Fruit fly (Drosophila melanogaster) whole organism, embryonic: ENCODE measurements around the gene Vha16-5.

ENCODE experiments used
- Asciz ChIP-seq: fragments of 200-800 bp; sonication (Bioruptor generic); optimal IDR thresholded peaks from 2 replicates; lab custom pipeline; 2017; ENCODE audit warnings: missing biosample characterization, mild to moderate bottlenecking, missing genetic modification characterization, missing genetic modification reagents
- Awh ChIP-seq: fragments of 200-800 bp; sonication (Bioruptor generic); IDR thresholded peaks from 2 replicates; pipeline ENCODE4, ENCODE4 v1.3.6; 2022; ENCODE audit warnings: missing biosample characterization, missing genetic modification characterization
- CG10654 ChIP-seq: fragments of 200-800 bp; sonication (Bioruptor generic); optimal IDR thresholded peaks from 2 replicates; lab custom pipeline; 2016; ENCODE audit warnings: missing biosample characterization, missing genetic modification characterization
- CG10959 ChIP-seq: fragments of 200-800 bp; sonication (Bioruptor generic); IDR thresholded peaks from 2 replicates; pipeline ENCODE4 v1.3.6; 2022; ENCODE audit warnings: missing biosample characterization, missing genetic modification characterization
- CG12071 ChIP-seq: fragments of 200-800 bp; sonication (Bioruptor generic); optimal IDR thresholded peaks from 3 replicates; lab custom pipeline; 2018; ENCODE audit warnings: missing biosample characterization, mild to moderate bottlenecking, missing genetic modification characterization
- CG15696 ChIP-seq: fragments of 200-800 bp; sonication (Bioruptor generic); optimal IDR thresholded peaks from 2 replicates; lab custom pipeline; 2019; ENCODE audit warnings: missing biosample characterization, mild to moderate bottlenecking, missing genetic modification characterization, moderate library complexity
- CG1602 ChIP-seq: fragments of 200-800 bp; sonication (Bioruptor generic); optimal IDR thresholded peaks from 3 replicates; lab custom pipeline; 2016; ENCODE audit warnings: missing biosample characterization, missing genetic modification characterization
- CG16813 ChIP-seq: fragments of 200-800 bp; sonication (Bioruptor generic); IDR thresholded peaks from 3 replicates; pipeline ENCODE4 v1.3.6; 2022; ENCODE audit warnings: missing biosample characterization, missing genetic modification characterization; ENCODE audit not compliant: partially characterized antibody
- CG17186 ChIP-seq: fragments of 200-800 bp; sonication (Bioruptor generic); optimal IDR thresholded peaks from 3 replicates; lab custom pipeline; 2017; ENCODE audit warnings: missing biosample characterization, missing genetic modification reagents, missing genetic modification characterization
- CG17328 ChIP-seq: fragments of 200-800 bp; sonication (Bioruptor generic); IDR thresholded peaks from 2 replicates; pipeline ENCODE4 v1.3.6; 2022; ENCODE audit warnings: missing biosample characterization, missing genetic modification characterization
- CG17361 ChIP-seq: fragments of 200-800 bp; sonication (Bioruptor generic); IDR thresholded peaks from 3 replicates; pipeline ENCODE4 v1.3.6; 2022; ENCODE audit warnings: missing biosample characterization, missing genetic modification characterization
- CG18262 ChIP-seq: fragments of 200-800 bp; optimal IDR thresholded peaks from 3 replicates; lab custom pipeline; 2019; ENCODE audit warnings: missing biosample characterization, mild to moderate bottlenecking, missing genetic modification characterization, moderate library complexity
- CG18764 ChIP-seq: fragments of 200-800 bp; sonication (Bioruptor generic); optimal IDR thresholded peaks from 3 replicates; lab custom pipeline; 2016; ENCODE audit warnings: missing biosample characterization, missing genetic modification characterization
- CG2129 ChIP-seq: fragments of 200-800 bp; sonication (Bioruptor generic); IDR thresholded peaks from 2 replicates; pipeline ENCODE4 v1.3.6; 2022; ENCODE audit warnings: missing biosample characterization, missing genetic modification characterization; ENCODE audit not compliant: partially characterized antibody
- CG2875 ChIP-seq: fragments of 200-800 bp; sonication (Bioruptor generic); optimal IDR thresholded peaks from 2 replicates; lab custom pipeline; 2017; ENCODE audit warnings: missing biosample characterization, mild to moderate bottlenecking, missing genetic modification characterization, missing genetic modification reagents
- CG2889 ChIP-seq: fragments of 200-800 bp; sonication (Bioruptor generic); IDR thresholded peaks from 3 replicates; pipeline ENCODE4 v1.3.6; 2022; ENCODE audit warnings: missing biosample characterization, missing genetic modification characterization
- CG8281 ChIP-seq: fragments of 200-800 bp; sonication (Bioruptor generic); optimal IDR thresholded peaks from 2 replicates; lab custom pipeline; 2018; ENCODE audit warnings: missing biosample characterization, mild to moderate bottlenecking, missing genetic modification characterization, moderate library complexity
- CG8765 ChIP-seq: fragments of 200-800 bp; sonication (Bioruptor generic); IDR thresholded peaks from 2 replicates; pipeline ENCODE4 v1.3.6; 2022; ENCODE audit warnings: missing biosample characterization, missing genetic modification characterization
- CG9797 ChIP-seq: fragments of 200-800 bp; sonication (Bioruptor generic); optimal IDR thresholded peaks from 3 replicates; lab custom pipeline; 2018; ENCODE audit warnings: missing biosample characterization, mild to moderate bottlenecking, missing genetic modification characterization
- HLH54F ChIP-seq: fragments of 200-800 bp; sonication (Bioruptor generic); optimal IDR thresholded peaks from 3 replicates; lab custom pipeline; 2016; ENCODE audit warnings: missing biosample characterization, missing genetic modification characterization
- HLHmδ ChIP-seq: fragments of 200-800 bp; sonication (Bioruptor generic); optimal IDR thresholded peaks from 2 replicates; lab custom pipeline; 2018; ENCODE audit warnings: missing biosample characterization, mild to moderate bottlenecking, missing genetic modification characterization, moderate library complexity
- HmgZ ChIP-seq: fragments of 200-800 bp; sonication (Bioruptor generic); optimal IDR thresholded peaks from 2 replicates; lab custom pipeline; 2018; ENCODE audit warnings: missing biosample characterization, mild to moderate bottlenecking, missing genetic modification characterization
- Kr ChIP-seq: fragments of 200-800 bp; sonication (Bioruptor generic); optimal IDR thresholded peaks from 2 replicates; lab custom pipeline; 2017; ENCODE audit warnings: missing biosample characterization, mild to moderate bottlenecking, missing genetic modification characterization
- NK7.1 ChIP-seq: fragments of 200-800 bp; sonication (Bioruptor generic); optimal IDR thresholded peaks from 3 replicates; lab custom pipeline; 2016; ENCODE audit warnings: missing biosample characterization, missing genetic modification characterization
- Nf-YC ChIP-seq: fragments of 200-800 bp; optimal IDR thresholded peaks from 3 replicates; lab custom pipeline; 2019; ENCODE audit warnings: missing biosample characterization, mild to moderate bottlenecking, missing genetic modification characterization, moderate library complexity
- Ravus ChIP-seq: fragments of 200-800 bp; sonication (Bioruptor generic); IDR thresholded peaks from 2 replicates; pipeline ENCODE4 v1.3.6; 2022; ENCODE audit warnings: missing biosample characterization, missing genetic modification characterization
- Spps ChIP-seq: fragments of 200-800 bp; sonication (Bioruptor generic); optimal IDR thresholded peaks from 2 replicates; lab custom pipeline; 2018; ENCODE audit warnings: missing biosample characterization, mild to moderate bottlenecking, missing genetic modification characterization
- Usf ChIP-seq: fragments of 200-800 bp; sonication (Bioruptor generic); optimal IDR thresholded peaks from 2 replicates; lab custom pipeline; 2017; ENCODE audit warnings: missing genotype, missing biosample characterization, missing genetic modification characterization
- ac ChIP-seq: fragments of 200-800 bp; sonication (Bioruptor generic); optimal IDR thresholded peaks from 3 replicates; lab custom pipeline; 2017; ENCODE audit warnings: missing biosample characterization, mild to moderate bottlenecking, missing genetic modification characterization
- ash1 ChIP-seq: fragments of 200-800 bp; sonication (Bioruptor generic); optimal IDR thresholded peaks from 2 replicates; lab custom pipeline; 2018; ENCODE audit warnings: missing biosample characterization, mild to moderate bottlenecking, missing genetic modification characterization
- ato ChIP-seq: fragments of 200-800 bp; sonication (Bioruptor generic); IDR thresholded peaks from 2 replicates; pipeline ENCODE4 v1.3.6; 2022; ENCODE audit warnings: missing biosample characterization, missing genetic modification characterization; ENCODE audit not compliant: partially characterized antibody
- ci ChIP-seq: fragments of 200-800 bp; sonication (Bioruptor generic); IDR thresholded peaks from 3 replicates; pipeline ENCODE4 v1.3.6; 2022; ENCODE audit warnings: missing biosample characterization, missing genetic modification characterization
- corto ChIP-seq: fragments of 200-800 bp; sonication (Bioruptor generic); optimal IDR thresholded peaks from 2 replicates; lab custom pipeline; 2016; ENCODE audit warnings: missing biosample characterization, mild to moderate bottlenecking, missing genetic modification characterization, moderate library complexity
- crol ChIP-seq: fragments of 200-800 bp; sonication (Bioruptor generic); IDR thresholded peaks from 2 replicates; pipeline ENCODE4 v1.3.6; 2022; ENCODE audit warnings: missing biosample characterization, missing genetic modification characterization
- fd102C ChIP-seq: fragments of 200-800 bp; sonication (Bioruptor generic); optimal IDR thresholded peaks from 2 replicates; lab custom pipeline; 2018; ENCODE audit warnings: missing biosample characterization, mild to moderate bottlenecking, missing genetic modification characterization, moderate library complexity
- fd96Cb ChIP-seq: fragments of 200-800 bp; sonication (Bioruptor generic); optimal IDR thresholded peaks from 2 replicates; lab custom pipeline; 2018; ENCODE audit warnings: missing biosample characterization, mild to moderate bottlenecking, missing genetic modification characterization, moderate library complexity
- gsb-n ChIP-seq: fragments of 200-800 bp; sonication (Bioruptor generic); optimal IDR thresholded peaks from 3 replicates; lab custom pipeline; 2018; ENCODE audit warnings: missing biosample characterization, mild to moderate bottlenecking, missing genetic modification characterization
- h ChIP-seq: fragments of >200 bp; optimal IDR thresholded peaks from 2 replicates; lab custom pipeline; 2017
- hb ChIP-seq: fragments of 200-800 bp; sonication (Bioruptor generic); IDR thresholded peaks from 3 replicates; pipeline ENCODE4 v1.3.6; 2022; ENCODE audit warnings: missing biosample characterization, missing genetic modification characterization; ENCODE audit not compliant: partially characterized antibody
- ind ChIP-seq: fragments of 200-800 bp; sonication (Bioruptor generic); optimal IDR thresholded peaks from 3 replicates; lab custom pipeline; 2016; ENCODE audit warnings: missing biosample characterization, missing genetic modification characterization
- ken ChIP-seq: fragments of 200-800 bp; sonication (Bioruptor generic); IDR thresholded peaks from 3 replicates; pipeline ENCODE4 v1.3.6; 2022; ENCODE audit warnings: missing biosample characterization, missing genetic modification characterization
- pfk ChIP-seq: fragments of 200-800 bp; sonication (Bioruptor generic); optimal IDR thresholded peaks from 2 replicates; lab custom pipeline; 2018; ENCODE audit warnings: missing biosample characterization, mild to moderate bottlenecking, missing genetic modification characterization, moderate library complexity
- sug ChIP-seq: fragments of 200-800 bp; optimal IDR thresholded peaks from 2 replicates; lab custom pipeline; 2019; ENCODE audit warnings: missing biosample characterization, mild to moderate bottlenecking, missing genetic modification characterization, moderate library complexity
- twi ChIP-seq: fragments of 200-800 bp; optimal IDR thresholded peaks from 2 replicates; lab custom pipeline; 2019; ENCODE audit warnings: missing biosample characterization, mild to moderate bottlenecking, missing genetic modification characterization, moderate library complexity
- z ChIP-seq: fragments of 200-800 bp; sonication (Bioruptor generic); IDR thresholded peaks from 3 replicates; pipeline ENCODE4 v1.3.6; 2022; ENCODE audit warnings: missing biosample characterization, missing genetic modification characterization

The Vha16-5 gene

DNA sequence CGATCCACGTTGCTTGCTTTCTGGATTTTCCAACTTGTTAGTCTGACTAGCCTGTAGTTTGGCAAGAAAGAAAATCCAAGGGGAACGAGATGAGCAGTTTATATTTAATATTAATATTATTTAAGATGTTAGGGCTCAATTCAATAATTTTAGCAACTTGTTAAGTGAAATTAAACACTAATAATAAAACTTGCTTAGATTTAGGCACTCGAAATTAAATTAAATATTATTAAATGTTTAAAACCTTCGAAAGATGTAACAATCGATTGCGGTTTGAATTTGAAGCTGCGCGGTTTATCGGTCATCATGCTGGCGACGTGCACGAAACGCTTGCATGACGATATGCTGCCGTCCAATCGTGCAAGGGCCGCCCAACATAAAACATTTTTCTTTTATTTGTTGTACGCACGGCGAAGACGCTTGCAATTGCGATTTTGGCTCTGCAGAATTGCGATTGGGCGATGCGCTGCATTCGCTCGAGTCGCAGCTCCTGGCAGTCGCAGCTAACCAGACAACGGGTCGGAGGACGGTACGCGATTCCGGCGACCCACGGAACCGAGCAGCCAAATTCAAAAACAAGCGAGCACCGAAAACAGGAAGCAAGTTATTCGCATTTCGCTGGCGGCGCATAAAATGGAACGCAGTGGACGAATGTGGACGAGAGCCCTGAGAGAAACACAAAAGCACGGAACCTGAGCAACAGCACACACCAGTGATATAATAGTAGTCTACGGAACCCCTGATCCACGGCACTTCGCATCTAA, at the start of gene Vha16-5, which contains the start of gene CG12299 (continued):
- TF ChIP-seq CG18262 (tag; lab: Kevin White, UChicago) (peak; percentile 63), Kr (GFP tag; lab: Kevin White, UChicago) (no peak), CG17186 (GFP tag; lab: Kevin White, UChicago) (peak; percentile 61), HLH54F (GFP tag; lab: Kevin White, UChicago) (peak; percentile 93), CG2875 (peak; percentile 39), CG9797 (GFP tag; lab: Kevin White, UChicago) (peak; percentile 55), CG17361 (GFP tag; lab: Robert Waterston, UW) (peak; percentile 55; the same call in 1 of the 3 replicates), corto (no peak), sug (tag; lab: Kevin White, UChicago) (no peak), CG12071 (GFP tag; lab: Kevin White, UChicago) (no peak), gsb-n (tag; lab: Kevin White, UChicago) (no peak), CG1602 (GFP tag; lab: Kevin White, UChicago) (peak; percentile 85), crol (GFP tag; lab: Robert Waterston, UW) (0 out of 2 replicates have a peak, but pooled peaks have one; percentile 12), CG8765 (GFP tag; lab: Robert Waterston, UW) (peak; percentile 88; the same call in 1 of the 2 replicates), z (GFP tag; lab: Robert Waterston, UW) (no peak), Awh (GFP tag; lab: Robert Waterston, UW) (peak; percentile 64), Nf-YC (tag; lab: Kevin White, UChicago) (no peak), NK7.1 (GFP tag; lab: Kevin White, UChicago) (peak; percentile 53), CG17328 (GFP tag; lab: Robert Waterston, UW) (peak; percentile 93), ken (GFP tag; lab: Robert Waterston, UW) (peak; percentile 98), Spps (tag; lab: Kevin White, UChicago) (no peak), pfk (no peak), ac (GFP tag; lab: Kevin White, UChicago) (no peak), CG15696 (tag; lab: Kevin White, UChicago) (peak; percentile 88), CG8281 (no peak), h (lab: Kevin White, UChicago) (no peak), ind (peak; percentile 86), ci (peak; percentile 97), fd102C (GFP tag; lab: Kevin White, UChicago) (no peak), fd96Cb (tag; lab: Kevin White, UChicago) (peak; percentile 63), HLHmδ (no peak), CG18764 (GFP tag; lab: Kevin White, UChicago) (peak; percentile 99), CG10959 (GFP tag; lab: Robert Waterston, UW) (peak; percentile 92), hb (peak; percentile 84), CG10654 (GFP tag; lab: Kevin White, UChicago) (peak; percentile 85), Ravus (peak; percentile 35), ato (GFP tag; lab: Robert Waterston, UW) (peak; percentile 92), twi (tag; lab: Kevin White, UChicago) (peak; percentile 37), ash1 (GFP tag; lab: Kevin White, UChicago) (no peak), HmgZ (peak; percentile 70), CG2129 (GFP tag; lab: Robert Waterston, UW) (peak; percentile 30; the same call in 1 of the 2 replicates), Asciz (GFP tag; lab: Kevin White, UChicago) (no peak), Usf (GFP tag; lab: Kevin White, UChicago) (peak; percentile 45), CG2889 (peak; percentile 87), CG16813 (GFP tag; lab: Robert Waterston, UW) (peak; percentile 83)
- TF ChIP-seq, all 482 proteins: peak for 356
